Worm (Caenorhabditis elegans): ENCODE results near the gene ceh-38.

ce11 chrII:6936528-6936927 lies 14.8 kb upstream of the ceh-38 start:
- TF ChIP-seq snpc-4 (tag; optimal IDR thresholded peaks at IDR 0.05), result no peak
- TF ChIP-seq jun-1 (tag; optimal IDR thresholded peaks at IDR 0.05), result no peak
- no peak for TF ChIP-seq egl-27 (tag; optimal IDR thresholded peaks at IDR 0.05)
- TF ChIP-seq pha-4 (GFP tag; IDR thresholded peaks at IDR 0.05), result no peak
- TF ChIP-seq pha-4 (tag; optimal IDR thresholded peaks at IDR 0.05), result no peak
- TF ChIP-seq ama-1 (optimal IDR thresholded peaks at IDR 0.05), result no peak
- TF ChIP-seq fkh-10 (GFP tag; optimal IDR thresholded peaks at IDR 0.05), result no peak
- TF ChIP-seq unc-130 (GFP tag; optimal IDR thresholded peaks at IDR 0.05), result no peak
- no peak for TF ChIP-seq skn-1 (tag; optimal IDR thresholded peaks at IDR 0.05)
- no peak for TF ChIP-seq snpc-1.2 (GFP tag; IDR thresholded peaks at IDR 0.05)
- TF ChIP-seq spr-1 (tag; optimal IDR thresholded peaks at IDR 0.05), result no peak
- no peak for TF ChIP-seq ces-1 (GFP tag; optimal IDR thresholded peaks at IDR 0.05)
- no peak for TF ChIP-seq tra-1 (GFP tag; IDR thresholded peaks at IDR 0.05)

All from whole organism, L4 larva.